Worm (Caenorhabditis elegans): ENCODE measurements around the gene F59B10.5.

Gene F59B10.5

DNA sequence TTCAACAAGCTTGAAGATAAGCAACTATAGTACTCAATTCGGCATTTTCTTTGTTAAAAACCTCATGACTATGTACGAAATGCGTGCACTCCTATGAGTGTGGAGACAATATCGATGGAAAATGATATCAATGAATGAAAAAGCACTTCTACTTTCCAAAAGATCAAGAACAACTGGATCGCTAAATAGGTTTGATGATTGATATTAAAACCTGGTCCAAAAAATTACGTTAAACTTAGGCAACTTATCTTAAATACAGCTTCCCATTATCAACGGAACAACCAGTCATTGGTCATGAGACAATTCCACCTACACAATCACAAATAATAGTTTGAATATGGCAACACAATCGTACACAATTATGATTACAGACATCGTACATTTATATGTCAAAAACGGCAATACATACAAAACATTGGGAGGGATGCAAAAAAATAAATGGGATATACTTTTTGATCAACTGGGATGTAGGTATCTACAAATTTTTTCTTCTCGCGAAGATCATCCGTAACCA is 36.2 kb upstream of the F59B10.5 start:
- no peak for TF ChIP-seq ZK546.5 (tag; optimal IDR thresholded peaks at IDR 0.05)
- no peak for TF ChIP-seq lsy-12 (tag; optimal IDR thresholded peaks at IDR 0.05)
- TF ChIP-seq snpc-4 (tag; optimal IDR thresholded peaks at IDR 0.05): no peak
- TF ChIP-seq elt-1 (tag; optimal IDR thresholded peaks at IDR 0.05): peak; percentile 0
- TF ChIP-seq pqm-1 (tag; optimal IDR thresholded peaks at IDR 0.05): peak; percentile 65
- no peak for TF ChIP-seq nhr-11 (tag; optimal IDR thresholded peaks at IDR 0.05)
- peak; percentile 71 for TF ChIP-seq elt-2 (tag; optimal IDR thresholded peaks at IDR 0.05)
- no peak for TF ChIP-seq R02D3.7 (tag; optimal IDR thresholded peaks at IDR 0.05)
- TF ChIP-seq ama-1 (optimal IDR thresholded peaks at IDR 0.05): peak; percentile 68
- TF ChIP-seq nhr-237 (tag; optimal IDR thresholded peaks at IDR 0.05): no peak
- TF ChIP-seq mml-1 (tag; optimal IDR thresholded peaks at IDR 0.05): no peak
- no peak for TF ChIP-seq nhr-12 (tag; optimal IDR thresholded peaks at IDR 0.05)
- no peak for TF ChIP-seq zag-1 (tag; optimal IDR thresholded peaks at IDR 0.05)
- TF ChIP-seq pha-4 (tag; optimal IDR thresholded peaks at IDR 0.05): peak; percentile 21
- no peak for TF ChIP-seq nhr-25 (tag; optimal IDR thresholded peaks at IDR 0.05)
- TF ChIP-seq unc-39 (tag; optimal IDR thresholded peaks at IDR 0.05): no peak
- no peak for TF ChIP-seq hmg-11 (tag; optimal IDR thresholded peaks at IDR 0.05)
- TF ChIP-seq fkh-2 (tag; optimal IDR thresholded peaks at IDR 0.05): no peak
- no peak for TF ChIP-seq mdl-1 (tag; optimal IDR thresholded peaks at IDR 0.05)
- no peak for TF ChIP-seq nfya-1 (tag; optimal IDR thresholded peaks at IDR 0.05; ENCODE audit: insufficient read depth)
- TF ChIP-seq unc-62 (GFP tag; optimal IDR thresholded peaks at IDR 0.05): no peak
- TF ChIP-seq ceh-28 (tag; optimal IDR thresholded peaks at IDR 0.05): no peak
- TF ChIP-seq elt-3 (tag; optimal IDR thresholded peaks at IDR 0.05): no peak
- no peak for TF ChIP-seq egl-27 (tag; optimal IDR thresholded peaks at IDR 0.05)
- TF ChIP-seq nhr-43 (tag; optimal IDR thresholded peaks at IDR 0.05; ENCODE audit: poor library complexity, severe bottlenecking): peak; percentile 40
- TF ChIP-seq nhr-67 (tag; optimal IDR thresholded peaks at IDR 0.05): no peak
- no peak for TF ChIP-seq lin-15B (tag; optimal IDR thresholded peaks at IDR 0.05)
- TF ChIP-seq ceh-9 (tag; optimal IDR thresholded peaks at IDR 0.05): no peak
- TF ChIP-seq ztf-4 (tag; optimal IDR thresholded peaks at IDR 0.05): no peak
- TF ChIP-seq nhr-23 (tag; optimal IDR thresholded peaks at IDR 0.05): peak; percentile 14

- no peak for TF ChIP-seq fkh-10 (GFP tag; optimal IDR thresholded peaks at IDR 0.05)
- no peak for TF ChIP-seq sea-2 (GFP tag; optimal IDR thresholded peaks at IDR 0.05)
- TF ChIP-seq nhr-12 (tag; optimal IDR thresholded peaks at IDR 0.05): no peak
- no peak for TF ChIP-seq snpc-4 (tag; optimal IDR thresholded peaks at IDR 0.05)
- no peak for TF ChIP-seq elt-3 (tag; optimal IDR thresholded peaks at IDR 0.05)
- TF ChIP-seq nhr-23 (tag; optimal IDR thresholded peaks at IDR 0.05): no peak
- peak; percentile 70 for TF ChIP-seq nhr-43 (tag; optimal IDR thresholded peaks at IDR 0.05; ENCODE audit: poor library complexity, severe bottlenecking)
- no peak for TF ChIP-seq ZK546.5 (tag; optimal IDR thresholded peaks at IDR 0.05)
- TF ChIP-seq nhr-11 (tag; optimal IDR thresholded peaks at IDR 0.05): no peak
- no peak for TF ChIP-seq elt-2 (tag; optimal IDR thresholded peaks at IDR 0.05)
- no peak for TF ChIP-seq pha-4 (tag; optimal IDR thresholded peaks at IDR 0.05)
- TF ChIP-seq lin-15B (tag; optimal IDR thresholded peaks at IDR 0.05): peak; percentile 67
- TF ChIP-seq unc-62 (GFP tag; optimal IDR thresholded peaks at IDR 0.05): no peak
- no peak for TF ChIP-seq nhr-28 (tag; optimal IDR thresholded peaks at IDR 0.05)
- TF ChIP-seq mdl-1 (tag; optimal IDR thresholded peaks at IDR 0.05): peak; percentile 39
- TF ChIP-seq egl-5 (tag; optimal IDR thresholded peaks at IDR 0.05): peak; percentile 68
- no peak for TF ChIP-seq mml-1 (tag; optimal IDR thresholded peaks at IDR 0.05)
- TF ChIP-seq ceh-16 (tag; optimal IDR thresholded peaks at IDR 0.05): no peak
- TF ChIP-seq nhr-67 (tag; optimal IDR thresholded peaks at IDR 0.05): no peak
- TF ChIP-seq ceh-82 (tag; optimal IDR thresholded peaks at IDR 0.05): no peak
- no peak for TF ChIP-seq tbx-2 (tag; optimal IDR thresholded peaks at IDR 0.05)
- TF ChIP-seq aly-2 (tag; optimal IDR thresholded peaks at IDR 0.05): no peak
- no peak for TF ChIP-seq ztf-4 (tag; optimal IDR thresholded peaks at IDR 0.05)
- no peak for TF ChIP-seq nhr-76 (tag; optimal IDR thresholded peaks at IDR 0.05)
- peak; percentile 66 for TF ChIP-seq lin-39 (tag; optimal IDR thresholded peaks at IDR 0.05)
- no peak for TF ChIP-seq nhr-77 (tag; optimal IDR thresholded peaks at IDR 0.05)
- no peak for TF ChIP-seq hmg-11 (tag; optimal IDR thresholded peaks at IDR 0.05)
- TF ChIP-seq ceh-28 (tag; optimal IDR thresholded peaks at IDR 0.05): no peak
- no peak for TF ChIP-seq unc-39 (tag; optimal IDR thresholded peaks at IDR 0.05)
- TF ChIP-seq zag-1 (tag; optimal IDR thresholded peaks at IDR 0.05): no peak
- TF ChIP-seq ceh-9 (tag; optimal IDR thresholded peaks at IDR 0.05): no peak
- TF ChIP-seq elt-1 (tag; optimal IDR thresholded peaks at IDR 0.05): peak; percentile 70
- TF ChIP-seq fos-1 (tag; optimal IDR thresholded peaks at IDR 0.05): no peak
- TF ChIP-seq nfya-1 (tag; optimal IDR thresholded peaks at IDR 0.05; ENCODE audit: insufficient read depth): peak; percentile 69
- TF ChIP-seq R02D3.7 (tag; optimal IDR thresholded peaks at IDR 0.05): no peak
- no peak for TF ChIP-seq fkh-2 (tag; optimal IDR thresholded peaks at IDR 0.05)
- TF ChIP-seq nhr-237 (tag; optimal IDR thresholded peaks at IDR 0.05): no peak
- peak; percentile 57 for TF ChIP-seq lsy-12 (tag; optimal IDR thresholded peaks at IDR 0.05)
- peak; percentile 55 for TF ChIP-seq ama-1 (optimal IDR thresholded peaks at IDR 0.05)
- no peak for TF ChIP-seq egl-27 (tag; optimal IDR thresholded peaks at IDR 0.05)
- TF ChIP-seq ztf-11 (tag; optimal IDR thresholded peaks at IDR 0.05): no peak
- TF ChIP-seq skn-1 (tag; optimal IDR thresholded peaks at IDR 0.05): no peak
- TF ChIP-seq jun-1 (tag; optimal IDR thresholded peaks at IDR 0.05): peak; percentile 24
- TF ChIP-seq pqm-1 (tag; optimal IDR thresholded peaks at IDR 0.05): no peak
- TF ChIP-seq eor-1 (tag; optimal IDR thresholded peaks at IDR 0.05): no peak
- TF ChIP-seq nhr-25 (tag; optimal IDR thresholded peaks at IDR 0.05): peak; percentile 82
- TF ChIP-seq daf-12 (tag; optimal IDR thresholded peaks at IDR 0.05): no peak
These were observed 35.5 kb upstream of the F59B10.5 start for ce11 chrII:10558962-10559415.

All from whole organism, L3 larva.